Worm (Caenorhabditis elegans) whole organism, late embryonic: Measurements from ENCODE around the gene T05H4.15.

ENCODE experiments used
- ceh-6 ChIP-seq: fragments of 200-800 bp; sonication (Bioruptor generic); optimal IDR thresholded peaks from 2 replicates; lab custom pipeline; 2018; ENCODE audit warnings: mild to moderate bottlenecking, missing genetic modification characterization, missing compliant biosample characterization
- elt-4 ChIP-seq: sonication (generic microtip); optimal IDR thresholded peaks from 2 replicates; lab custom pipeline; 2016; ENCODE audit warnings: missing genetic modification characterization, missing compliant biosample characterization
- fax-1 ChIP-seq: sonication (generic microtip); optimal IDR thresholded peaks from 2 replicates; lab custom pipeline; 2016; ENCODE audit warnings: missing genotype, missing genetic modification characterization, missing compliant biosample characterization
- gmeb-2 ChIP-seq: sonication (generic microtip); optimal IDR thresholded peaks from 2 replicates; lab custom pipeline; 2016; ENCODE audit warnings: missing genetic modification characterization, inconsistent platforms, missing compliant biosample characterization
- hlh-15 ChIP-seq: sonication (generic microtip); optimal IDR thresholded peaks from 2 replicates; lab custom pipeline; 2016; ENCODE audit warnings: missing genetic modification characterization, missing compliant biosample characterization
- nhr-11 ChIP-seq: fragments of 150-350 bp; optimal IDR thresholded peaks from 2 replicates; lab custom pipeline; 2014; ENCODE audit warnings: missing biosample characterization, missing genetic modification characterization
- pqm-1 ChIP-seq: sonication (generic microtip); optimal IDR thresholded peaks from 2 replicates; lab custom pipeline; 2016; ENCODE audit warnings: missing genetic modification characterization, missing compliant biosample characterization
- unc-3 ChIP-seq, 2 experiments: fragments of 200-800 bp in 1 of 2; sonication (Bioruptor generic) in 1 of 2; sonication (generic microtip) in 1 of 2; conservative IDR thresholded peaks in 1 of 2; optimal IDR thresholded peaks in 1 of 2; 2 replicates each; pipeline versions ENCODE4 v1.3.6 to Lab custom; 2016 to 2022; ENCODE audit warnings: missing compliant biosample characterization in 2 of 2, missing genetic modification characterization in 2 of 2, missing genetic modification reagents in 1 of 2
- unc-86 ChIP-seq: sonication (generic microtip); optimal IDR thresholded peaks from 2 replicates; lab custom pipeline; 2016; ENCODE audit warnings: missing genetic modification characterization, missing compliant biosample characterization

DNA sequence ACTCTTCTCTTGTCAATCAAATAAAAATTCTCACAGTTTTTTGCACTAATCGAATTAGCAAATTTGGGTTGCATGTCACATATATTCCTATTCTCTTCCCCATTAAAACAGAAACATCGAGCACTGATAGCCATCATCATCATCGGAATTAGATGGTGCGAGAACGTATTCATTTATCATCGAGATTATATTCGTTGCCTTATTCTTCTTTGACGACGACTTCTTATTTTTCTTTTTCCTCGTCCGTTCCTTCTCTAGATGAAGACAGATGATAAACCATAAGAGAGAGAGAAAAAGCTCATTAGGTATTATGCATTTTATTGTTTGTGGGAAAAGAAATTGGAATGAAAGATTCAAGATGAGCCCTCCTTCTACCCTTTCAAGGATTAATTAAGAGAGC, 29.7 kb upstream of the T05H4.15 start:
- TF ChIP-seq pqm-1 (tag; lab: Kevin White, UChicago): no peak
- no peak for TF ChIP-seq unc-86 (tag; lab: Kevin White, UChicago)
- TF ChIP-seq unc-3 (GFP tag; conservative IDR thresholded peaks at IDR 0.05; lab: Robert Waterston, UW): no peak
- TF ChIP-seq unc-3 (tag; optimal IDR thresholded peaks at IDR 0.05; lab: Kevin White, UChicago): no peak
- no peak for TF ChIP-seq fax-1
- no peak for TF ChIP-seq hlh-15 (tag; lab: Kevin White, UChicago)
- no peak for TF ChIP-seq nhr-11 (tag; lab: Kevin White, UChicago)
- TF ChIP-seq gmeb-2 (tag; lab: Kevin White, UChicago): no peak
- TF ChIP-seq elt-4 (tag; lab: Kevin White, UChicago): no peak
- no peak for TF ChIP-seq ceh-6
